Worm (Caenorhabditis elegans) whole organism, mixed stage, embryonic: ENCODE data around the gene ifet-1.

Source experiments
- blmp-1 ChIP-seq: fragments of 150-350 bp; optimal IDR thresholded peaks from 2 replicates; lab custom pipeline; 2014; ENCODE audit warnings: missing biosample characterization, missing genetic modification characterization
- ceh-39 ChIP-seq: fragments of 150-350 bp; optimal IDR thresholded peaks from 2 replicates; lab custom pipeline; 2014; ENCODE audit warnings: missing biosample characterization, missing genetic modification characterization
- ceh-83 ChIP-seq: fragments of 200-800 bp; sonication (Bioruptor generic); optimal IDR thresholded peaks from 2 replicates; lab custom pipeline; 2018; ENCODE audit warnings: mild to moderate bottlenecking, missing genetic modification characterization, missing compliant biosample characterization
- ces-1 ChIP-seq: fragments of 150-350 bp; optimal IDR thresholded peaks from 2 replicates; lab custom pipeline; 2014; ENCODE audit warnings: missing biosample characterization, missing genetic modification reagents, missing genetic modification characterization
- elt-3 ChIP-seq: fragments of 150-350 bp; optimal IDR thresholded peaks from 2 replicates; lab custom pipeline; 2014; ENCODE audit warnings: missing biosample characterization, missing genetic modification characterization
- lsy-2 ChIP-seq: fragments of 150-350 bp; optimal IDR thresholded peaks from 2 replicates; lab custom pipeline; 2014; ENCODE audit warnings: missing biosample characterization, missing genetic modification characterization
- nhr-12 ChIP-seq: fragments of 150-350 bp; optimal IDR thresholded peaks from 2 replicates; lab custom pipeline; 2014; ENCODE audit warnings: missing biosample characterization, missing genetic modification characterization
- nhr-237 ChIP-seq: fragments of 150-350 bp; optimal IDR thresholded peaks from 2 replicates; lab custom pipeline; 2014; ENCODE audit warnings: missing biosample characterization, missing genetic modification characterization
- nhr-28 ChIP-seq: fragments of 150-350 bp; optimal IDR thresholded peaks from 2 replicates; lab custom pipeline; 2014; ENCODE audit warnings: missing biosample characterization, missing genetic modification characterization
- pha-4 ChIP-seq: fragments of 150-350 bp; optimal IDR thresholded peaks from 2 replicates; lab custom pipeline; 2018; ENCODE audit warnings: missing biosample characterization, missing genetic modification reagents, missing genetic modification characterization
- sem-2 ChIP-seq: fragments of 200-800 bp; sonication (Bioruptor generic); optimal IDR thresholded peaks from 2 replicates; lab custom pipeline; 2018; ENCODE audit warnings: mild to moderate bottlenecking, missing genetic modification characterization, missing compliant biosample characterization
- snpc-4 ChIP-seq: fragments of 150-350 bp; optimal IDR thresholded peaks from 2 replicates; lab custom pipeline; 2014; ENCODE audit warnings: missing biosample characterization, missing genetic modification characterization
- unc-39 ChIP-seq: fragments of 150-350 bp; optimal IDR thresholded peaks from 2 replicates; lab custom pipeline; 2014; ENCODE audit warnings: missing biosample characterization, missing genetic modification characterization
- ztf-11 ChIP-seq: fragments of 150-350 bp; optimal IDR thresholded peaks from 2 replicates; lab custom pipeline; 2014; ENCODE audit warnings: missing biosample characterization, missing genetic modification characterization

DNA sequence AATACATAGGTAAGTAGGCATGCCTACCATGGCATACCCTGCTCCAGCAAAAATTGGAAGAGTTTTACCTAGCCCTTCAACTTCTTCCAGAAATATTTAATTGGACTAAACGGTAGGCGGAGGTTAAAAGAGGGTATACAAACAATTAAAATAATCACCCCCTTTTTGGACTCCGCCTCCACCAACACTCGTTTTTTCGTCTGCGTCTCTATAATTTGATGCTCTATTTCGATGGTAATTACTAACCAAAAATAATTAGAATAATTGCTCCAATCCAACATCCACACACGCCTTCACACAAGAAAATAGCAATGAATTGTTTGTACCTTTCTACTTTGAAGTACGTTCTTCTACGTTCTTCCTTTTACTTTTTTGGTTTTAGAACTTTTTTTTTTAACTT is 22.2 kb downstream of the ifet-1 start:
- TF ChIP-seq ztf-11 (no peak), snpc-4 (tag; lab: Kevin White, UChicago) (no peak), unc-39 (tag; lab: Kevin White, UChicago) (no peak), elt-3 (tag; lab: Kevin White, UChicago) (no peak), nhr-28 (no peak), blmp-1 (no peak), pha-4 (no peak), ces-1 (no peak), lsy-2 (tag; lab: Kevin White, UChicago) (no peak), nhr-237 (no peak), ceh-39 (tag; lab: Kevin White, UChicago) (no peak), sem-2 (GFP tag; lab: Kevin White, UChicago) (no peak), ceh-83 (no peak), nhr-12 (tag; lab: Kevin White, UChicago) (no peak)
